Worm (Caenorhabditis elegans) whole organism, L1 larva: Measurements from ENCODE around the gene Y75B8A.44.

Source experiments
- C16A3.4 ChIP-seq: fragments of 150-350 bp; optimal IDR thresholded peaks from 2 replicates; lab custom pipeline; 2014; ENCODE audit warnings: missing biosample characterization, missing genetic modification characterization
- C34B4.2 ChIP-seq: sonication (generic microtip); optimal IDR thresholded peaks from 2 replicates; lab custom pipeline; 2017; ENCODE audit warnings: mild to moderate bottlenecking, missing genetic modification characterization, missing compliant biosample characterization
- aly-2 ChIP-seq: fragments of 150-350 bp; optimal IDR thresholded peaks from 2 replicates; lab custom pipeline; 2014; ENCODE audit warnings: missing biosample characterization, missing genetic modification characterization
- blmp-1 ChIP-seq: fragments of 150-350 bp; optimal IDR thresholded peaks from 2 replicates; lab custom pipeline; 2014; ENCODE audit warnings: missing biosample characterization, missing genetic modification characterization
- ceh-63 ChIP-seq: fragments of 200-800 bp; sonication (Bioruptor generic); optimal IDR thresholded peaks from 2 replicates; lab custom pipeline; 2018; ENCODE audit warnings: mild to moderate bottlenecking, missing genetic modification characterization, missing compliant biosample characterization
- ceh-90 ChIP-seq: sonication (generic microtip); optimal IDR thresholded peaks from 2 replicates; lab custom pipeline; 2016; ENCODE audit warnings: missing genetic modification characterization, missing compliant biosample characterization
- dsc-1 ChIP-seq: sonication (generic microtip); optimal IDR thresholded peaks from 2 replicates; lab custom pipeline; 2016; ENCODE audit warnings: mild to moderate bottlenecking, missing genetic modification characterization, missing compliant biosample characterization
- fkh-4 ChIP-seq: sonication (generic microtip); optimal IDR thresholded peaks from 2 replicates; lab custom pipeline; 2016; ENCODE audit warnings: missing compliant biosample characterization, missing genetic modification characterization, borderline replicate concordance
- fkh-8 ChIP-seq: sonication (generic microtip); optimal IDR thresholded peaks from 2 replicates; lab custom pipeline; 2016; ENCODE audit warnings: mild to moderate bottlenecking, missing genetic modification characterization, missing compliant biosample characterization
- fos-1 ChIP-seq: fragments of 150-350 bp; optimal IDR thresholded peaks from 2 replicates; lab custom pipeline; 2014; ENCODE audit warnings: missing biosample characterization, missing genetic modification characterization
- grh-1 ChIP-seq: fragments of 200-800 bp; sonication (Bioruptor generic); IDR thresholded peaks from 2 replicates; pipeline ENCODE4 v1.3.6; 2022; ENCODE audit warnings: missing genetic modification reagents, missing genetic modification characterization, missing compliant biosample characterization
- hlh-17 ChIP-seq: fragments of 200-800 bp; sonication (Bioruptor generic); optimal IDR thresholded peaks from 2 replicates; lab custom pipeline; 2018; ENCODE audit warnings: missing genetic modification characterization, mild to moderate bottlenecking, missing compliant biosample characterization, moderate library complexity, borderline replicate concordance
- lin-15B ChIP-seq: fragments of 150-350 bp; sonication (generic microtip); optimal IDR thresholded peaks from 3 replicates; lab custom pipeline; 2014; ENCODE audit warnings: missing biosample characterization, missing genetic modification characterization
- mdl-1 ChIP-seq, 2 experiments: fragments of 150-350 bp; optimal IDR thresholded peaks; 2 replicates each; lab custom pipeline; 2014 to 2017; ENCODE audit warnings: missing biosample characterization in 2 of 2, missing genetic modification characterization in 2 of 2, inconsistent platforms in 1 of 2
- nhr-20 ChIP-seq: sonication (generic microtip); optimal IDR thresholded peaks from 2 replicates; lab custom pipeline; 2016; ENCODE audit warnings: mild to moderate bottlenecking, missing genetic modification characterization, missing compliant biosample characterization
- nhr-76 ChIP-seq: sonication (generic microtip); optimal IDR thresholded peaks from 2 replicates; lab custom pipeline; 2017; ENCODE audit warnings: missing biosample characterization, missing genetic modification characterization
- nhr-85 ChIP-seq: sonication (generic microtip); peaks from one replicate; lab custom pipeline; 2016; ENCODE audit warnings: missing genetic modification characterization, inconsistent platforms, missing compliant biosample characterization
- nhr-90 ChIP-seq: sonication (generic microtip); optimal IDR thresholded peaks from 2 replicates; lab custom pipeline; 2016; ENCODE audit warnings: mild to moderate bottlenecking, missing genetic modification characterization, missing compliant biosample characterization; ENCODE audit not compliant: poor library complexity
- pqm-1 ChIP-seq: sonication (generic microtip); optimal IDR thresholded peaks from 3 replicates; lab custom pipeline; 2017; ENCODE audit warnings: missing biosample characterization, missing genetic modification characterization
- snpc-4 ChIP-seq: fragments of 150-350 bp; optimal IDR thresholded peaks from 2 replicates; lab custom pipeline; 2014; ENCODE audit warnings: missing biosample characterization, missing genetic modification characterization
- unc-62 ChIP-seq: fragments of 150-350 bp; optimal IDR thresholded peaks from 2 replicates; lab custom pipeline; 2014; ENCODE audit warnings: missing biosample characterization, missing genetic modification reagents, missing genetic modification characterization
- vab-15 ChIP-seq: sonication (generic microtip); optimal IDR thresholded peaks from 2 replicates; lab custom pipeline; 2017; ENCODE audit warnings: missing genotype, mild to moderate bottlenecking, missing genetic modification characterization, missing compliant biosample characterization
- xbp-1 ChIP-seq: sonication (generic microtip); optimal IDR thresholded peaks from 2 replicates; lab custom pipeline; 2016; ENCODE audit warnings: missing genetic modification characterization, missing compliant biosample characterization

Gene Y75B8A.44

DNA sequence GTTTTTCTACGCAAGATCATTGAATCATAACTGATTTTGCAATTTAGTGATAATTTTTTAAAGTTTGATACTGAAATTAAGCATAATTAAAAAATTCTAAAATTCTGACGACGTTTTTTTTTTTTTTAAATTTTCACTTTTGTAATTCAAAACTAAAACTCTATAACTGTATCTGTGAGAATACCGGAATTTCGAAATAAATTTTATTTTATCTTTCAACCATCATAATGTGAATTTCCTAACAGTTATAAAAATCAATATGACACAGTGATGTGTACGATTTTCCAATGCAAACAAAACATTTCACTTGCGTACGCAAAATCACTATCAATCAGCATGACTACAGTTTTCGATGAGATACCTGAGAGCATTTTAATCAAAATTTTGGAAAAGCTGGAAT, 41.6 kb downstream of the Y75B8A.44 start, which contains the start of the genes grl-15 and fbxa-89:
Gene grl-15, minus strand, starts transcription at position 101 of the 400 bp plus-strand sequence.
Gene fbxa-89, plus strand, starts transcription at position 271 of the 400 bp plus-strand sequence.
- TF ChIP-seq blmp-1 (tag; lab: Kevin White, UChicago) (no peak), vab-15 (tag; lab: Kevin White, UChicago) (no peak), dsc-1 (tag; lab: Kevin White, UChicago) (no peak), snpc-4 (tag; lab: Kevin White, UChicago) (no peak), nhr-90 (tag; lab: Kevin White, UChicago) (no peak), fos-1 (no peak), aly-2 (tag; lab: Kevin White, UChicago) (no peak), nhr-20 (tag; lab: Kevin White, UChicago) (no peak), grh-1 (GFP tag; lab: Robert Waterston, UW) (no peak), C16A3.4 (no peak), xbp-1 (no peak), C34B4.2 (tag; lab: Kevin White, UChicago) (no peak), ceh-90 (tag; lab: Kevin White, UChicago) (no peak), unc-62 (GFP tag; lab: Kevin White, UChicago) (no peak), nhr-85 (tag; lab: Kevin White, UChicago) (no peak), hlh-17 (no peak), nhr-76 (tag; lab: Kevin White, UChicago) (no peak), mdl-1 (tag; optimal IDR thresholded peaks at IDR 0.05; lab: Kevin White, UChicago) (no peak), pqm-1 (tag; lab: Kevin White, UChicago) (no peak)
- TF ChIP-seq, all 84 proteins: peak for 0

DNA sequence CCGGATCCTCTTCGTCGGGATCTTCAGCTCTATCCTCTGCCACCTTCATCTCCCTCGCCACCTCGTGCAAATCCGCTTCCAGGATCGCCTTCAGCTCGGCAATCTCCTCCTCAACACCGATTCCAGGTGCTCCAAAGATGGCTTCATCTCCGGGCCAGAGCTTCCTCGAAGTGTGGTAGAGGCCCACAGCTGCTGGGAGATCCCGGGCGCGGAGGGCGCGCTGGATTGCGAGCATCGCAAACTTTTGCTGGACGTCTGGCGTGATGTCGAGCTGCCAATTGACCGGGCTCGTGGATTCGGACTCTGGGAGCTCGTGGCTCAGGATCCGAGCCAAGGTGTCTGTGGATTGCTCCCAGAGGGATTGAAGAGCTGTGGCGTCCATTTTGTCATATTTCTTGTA, 51.3 kb downstream of the Y75B8A.44 start:
- TF ChIP-seq ceh-63 (GFP tag; lab: Kevin White, UChicago) (no peak), lin-15B (tag; lab: Kevin White, UChicago) (no peak), fkh-8 (tag; lab: Kevin White, UChicago) (no peak), fkh-4 (tag; lab: Kevin White, UChicago) (no peak)
- TF ChIP-seq, all 84 proteins: peak for 0
